Worm (Caenorhabditis elegans): ENCODE measurements around the gene C16A11.4.

- no peak for TF ChIP-seq ztf-23 (GFP tag; IDR thresholded peaks at IDR 0.05)
- TF ChIP-seq med-1 (GFP tag; optimal IDR thresholded peaks at IDR 0.05; ENCODE audit: insufficient read depth) = no peak
Observed at ce11 chrII:4230816-4231435, 4.1 kb downstream of the C16A11.4 start, which contains the start of gene C16A11.10.

All from whole organism, midembryonic.